Worm (Caenorhabditis elegans): ENCODE measurements around the gene fbxb-26.

DNA sequence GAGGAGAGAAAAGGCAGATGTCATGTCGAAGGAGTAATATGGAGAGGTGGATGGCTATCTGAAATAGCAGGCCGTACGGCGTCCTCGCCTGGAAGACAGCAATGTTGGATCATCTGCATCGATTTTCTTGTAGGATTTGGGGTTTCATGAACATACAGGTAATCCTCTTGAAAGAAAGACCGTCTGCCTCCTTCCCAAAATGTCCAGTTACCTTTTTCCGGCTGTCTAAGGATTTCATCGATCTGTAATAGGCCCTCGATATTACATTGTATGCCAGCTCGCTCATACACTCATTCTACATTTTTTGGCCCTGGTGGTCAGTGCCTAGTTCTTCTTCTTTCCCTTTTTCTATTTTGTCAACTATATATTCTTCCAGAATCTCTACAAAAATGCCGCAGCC is 40.1 kb downstream of the fbxb-26 start, which contains the start of the genes fbxb-5 and btb-8:
- no peak for TF ChIP-seq unc-120 (tag; optimal IDR thresholded peaks at IDR 0.05; ENCODE audit: poor library complexity, severe bottlenecking)
- no peak for TF ChIP-seq pha-4 (tag; optimal IDR thresholded peaks at IDR 0.05)
- TF ChIP-seq flh-1 (GFP tag; optimal IDR thresholded peaks at IDR 0.05), result no peak
- no peak for TF ChIP-seq nhr-76 (tag; optimal IDR thresholded peaks at IDR 0.05)
- no peak for TF ChIP-seq elt-3 (tag; optimal IDR thresholded peaks at IDR 0.05)
- TF ChIP-seq nhr-28 (tag; optimal IDR thresholded peaks at IDR 0.05), result no peak
- no peak for TF ChIP-seq mls-2 (tag; optimal IDR thresholded peaks at IDR 0.05)
- no peak for TF ChIP-seq bed-3 (GFP tag; optimal IDR thresholded peaks at IDR 0.05)

All from whole organism, mixed stage, embryonic.